Worm (Caenorhabditis elegans) whole organism, late embryonic: Measurements from ENCODE around the gene fbxa-106.

Experiments used
- C08G9.2 ChIP-seq: sonication (generic microtip); optimal IDR thresholded peaks from 2 replicates; lab custom pipeline; 2016; ENCODE audit warnings: mild to moderate bottlenecking, missing genetic modification characterization, moderate library complexity, missing compliant biosample characterization
- F13H6.1 ChIP-seq: sonication (generic microtip); optimal IDR thresholded peaks from 2 replicates; lab custom pipeline; 2016; ENCODE audit warnings: missing genetic modification characterization, missing compliant biosample characterization
- K09A11.1 ChIP-seq: sonication (generic microtip); optimal IDR thresholded peaks from 2 replicates; lab custom pipeline; 2017; ENCODE audit warnings: antibody characterized with exemption, mild to moderate bottlenecking, missing genetic modification characterization, missing compliant biosample characterization; ENCODE audit not compliant: insufficient read depth
- ceh-14 ChIP-seq: sonication (generic microtip); optimal IDR thresholded peaks from 2 replicates; lab custom pipeline; 2016; ENCODE audit warnings: missing genotype, missing genetic modification characterization, missing compliant biosample characterization
- ceh-18 ChIP-seq: sonication (generic microtip); optimal IDR thresholded peaks from 2 replicates; lab custom pipeline; 2016; ENCODE audit warnings: missing genetic modification characterization, missing compliant biosample characterization
- ceh-19 ChIP-seq: fragments of 200-800 bp; sonication (Bioruptor generic); optimal IDR thresholded peaks from 2 replicates; lab custom pipeline; 2018; ENCODE audit warnings: mild to moderate bottlenecking, missing genetic modification characterization, missing compliant biosample characterization
- ceh-2 ChIP-seq: sonication (generic microtip); optimal IDR thresholded peaks from 2 replicates; lab custom pipeline; 2016; ENCODE audit warnings: missing genotype, missing genetic modification characterization, missing compliant biosample characterization
- ceh-30 ChIP-seq: fragments of 150-350 bp; optimal IDR thresholded peaks from 2 replicates; lab custom pipeline; 2014; ENCODE audit warnings: missing biosample characterization, missing genetic modification characterization
- ceh-31 ChIP-seq: sonication (generic microtip); optimal IDR thresholded peaks from 2 replicates; lab custom pipeline; 2016; ENCODE audit warnings: missing genetic modification characterization, missing compliant biosample characterization
- ceh-34 ChIP-seq: sonication (generic microtip); optimal IDR thresholded peaks from 2 replicates; lab custom pipeline; 2016; ENCODE audit warnings: mild to moderate bottlenecking, missing genetic modification characterization, missing compliant biosample characterization
- ceh-45 ChIP-seq: fragments of 200-800 bp; sonication (Bioruptor generic); IDR thresholded peaks from 2 replicates; pipeline ENCODE4 v1.3.6; 2022; ENCODE audit warnings: missing genetic modification reagents, missing genetic modification characterization, missing compliant biosample characterization
- ceh-48 ChIP-seq: sonication (generic microtip); optimal IDR thresholded peaks from 2 replicates; lab custom pipeline; 2016; ENCODE audit warnings: missing genetic modification characterization, inconsistent platforms, missing compliant biosample characterization
- ceh-6 ChIP-seq: fragments of 200-800 bp; sonication (Bioruptor generic); optimal IDR thresholded peaks from 2 replicates; lab custom pipeline; 2018; ENCODE audit warnings: mild to moderate bottlenecking, missing genetic modification characterization, missing compliant biosample characterization
- ceh-9 ChIP-seq: sonication (generic microtip); optimal IDR thresholded peaks from 2 replicates; lab custom pipeline; 2016; ENCODE audit warnings: mild to moderate bottlenecking, missing genetic modification characterization, inconsistent platforms, missing compliant biosample characterization
- dve-1 ChIP-seq: sonication (generic microtip); optimal IDR thresholded peaks from 2 replicates; lab custom pipeline; 2017; ENCODE audit warnings: antibody characterized with exemption, mild to moderate bottlenecking, missing genetic modification characterization, missing compliant biosample characterization
- elt-4 ChIP-seq: sonication (generic microtip); optimal IDR thresholded peaks from 2 replicates; lab custom pipeline; 2016; ENCODE audit warnings: missing genetic modification characterization, missing compliant biosample characterization
- eyg-1 ChIP-seq: sonication (generic microtip); optimal IDR thresholded peaks from 2 replicates; lab custom pipeline; 2016; ENCODE audit warnings: missing genotype, missing genetic modification characterization, missing compliant biosample characterization
- fax-1 ChIP-seq: sonication (generic microtip); optimal IDR thresholded peaks from 2 replicates; lab custom pipeline; 2016; ENCODE audit warnings: missing genotype, missing genetic modification characterization, missing compliant biosample characterization
- fkh-10 ChIP-seq: fragments of 150-350 bp; optimal IDR thresholded peaks from 2 replicates; lab custom pipeline; 2014; ENCODE audit warnings: missing biosample characterization, missing genetic modification reagents, missing genetic modification characterization
- fkh-6 ChIP-seq: sonication (generic microtip); optimal IDR thresholded peaks from 2 replicates; lab custom pipeline; 2016; ENCODE audit warnings: missing genetic modification characterization, missing compliant biosample characterization
- gmeb-2 ChIP-seq: sonication (generic microtip); optimal IDR thresholded peaks from 2 replicates; lab custom pipeline; 2016; ENCODE audit warnings: missing genetic modification characterization, inconsistent platforms, missing compliant biosample characterization
- lin-11 ChIP-seq: fragments of 200-800 bp; sonication (Bioruptor generic); optimal IDR thresholded peaks from 2 replicates; lab custom pipeline; 2018; ENCODE audit warnings: mild to moderate bottlenecking, missing genetic modification characterization, missing compliant biosample characterization
- nfya-1 ChIP-seq: sonication (generic microtip); optimal IDR thresholded peaks from 2 replicates; lab custom pipeline; 2017; ENCODE audit warnings: missing genetic modification characterization, mild to moderate bottlenecking, missing compliant biosample characterization, antibody characterized with exemption, moderate library complexity
- nhr-11 ChIP-seq: fragments of 150-350 bp; optimal IDR thresholded peaks from 2 replicates; lab custom pipeline; 2014; ENCODE audit warnings: missing biosample characterization, missing genetic modification characterization
- npax-4 ChIP-seq: sonication (generic microtip); optimal IDR thresholded peaks from 2 replicates; lab custom pipeline; 2016; ENCODE audit warnings: missing genetic modification characterization, missing compliant biosample characterization
- odd-2 ChIP-seq: sonication (generic microtip); optimal IDR thresholded peaks from 2 replicates; lab custom pipeline; 2017; ENCODE audit warnings: antibody characterized with exemption, mild to moderate bottlenecking, missing genetic modification characterization, missing compliant biosample characterization
- pat-9 ChIP-seq: fragments of 200-800 bp; sonication (Bioruptor generic); optimal IDR thresholded peaks from 2 replicates; lab custom pipeline; 2018; ENCODE audit warnings: mild to moderate bottlenecking, missing genetic modification characterization, moderate library complexity, missing compliant biosample characterization
- pha-2 ChIP-seq: sonication (generic microtip); optimal IDR thresholded peaks from 2 replicates; lab custom pipeline; 2017; ENCODE audit warnings: mild to moderate bottlenecking, missing genetic modification characterization, missing compliant biosample characterization
- pha-4 ChIP-seq: fragments of 150-350 bp; optimal IDR thresholded peaks from 2 replicates; lab custom pipeline; 2018; ENCODE audit warnings: missing biosample characterization, missing genetic modification reagents, missing genetic modification characterization
- pros-1 ChIP-seq: fragments of 150-350 bp; optimal IDR thresholded peaks from 2 replicates; lab custom pipeline; 2014; ENCODE audit warnings: missing biosample characterization, missing genetic modification reagents, missing genetic modification characterization
- ref-2 ChIP-seq: sonication (generic microtip); optimal IDR thresholded peaks from 2 replicates; lab custom pipeline; 2016; ENCODE audit warnings: missing genetic modification characterization, missing compliant biosample characterization
- rnt-1 ChIP-seq: sonication (generic microtip); optimal IDR thresholded peaks from 2 replicates; lab custom pipeline; 2016; ENCODE audit warnings: missing genetic modification characterization, missing compliant biosample characterization
- sdc-2 ChIP-seq: sonication (generic microtip); optimal IDR thresholded peaks from 2 replicates; lab custom pipeline; 2016; ENCODE audit warnings: missing genotype, missing genetic modification characterization, missing compliant biosample characterization
- sox-4 ChIP-seq: sonication (generic microtip); optimal IDR thresholded peaks from 2 replicates; lab custom pipeline; 2017; ENCODE audit warnings: mild to moderate bottlenecking, missing genetic modification characterization, inconsistent platforms, missing compliant biosample characterization
- syd-9 ChIP-seq: sonication (generic microtip); optimal IDR thresholded peaks from 2 replicates; lab custom pipeline; 2016; ENCODE audit warnings: mild to moderate bottlenecking, missing genetic modification characterization, moderate library complexity, missing compliant biosample characterization
- unc-42 ChIP-seq: sonication (generic microtip); optimal IDR thresholded peaks from 2 replicates; lab custom pipeline; 2016; ENCODE audit warnings: missing genotype, missing genetic modification characterization, missing compliant biosample characterization
- unc-55 ChIP-seq: sonication (generic microtip); optimal IDR thresholded peaks from 2 replicates; lab custom pipeline; 2017; ENCODE audit warnings: missing biosample characterization, missing genetic modification reagents, missing genetic modification characterization
- unc-86 ChIP-seq: sonication (generic microtip); optimal IDR thresholded peaks from 2 replicates; lab custom pipeline; 2016; ENCODE audit warnings: missing genetic modification characterization, missing compliant biosample characterization
- ztf-16 ChIP-seq: sonication (generic microtip); optimal IDR thresholded peaks from 2 replicates; lab custom pipeline; 2017; ENCODE audit warnings: missing genetic modification characterization, missing compliant biosample characterization

fbxa-106 gene

DNA sequence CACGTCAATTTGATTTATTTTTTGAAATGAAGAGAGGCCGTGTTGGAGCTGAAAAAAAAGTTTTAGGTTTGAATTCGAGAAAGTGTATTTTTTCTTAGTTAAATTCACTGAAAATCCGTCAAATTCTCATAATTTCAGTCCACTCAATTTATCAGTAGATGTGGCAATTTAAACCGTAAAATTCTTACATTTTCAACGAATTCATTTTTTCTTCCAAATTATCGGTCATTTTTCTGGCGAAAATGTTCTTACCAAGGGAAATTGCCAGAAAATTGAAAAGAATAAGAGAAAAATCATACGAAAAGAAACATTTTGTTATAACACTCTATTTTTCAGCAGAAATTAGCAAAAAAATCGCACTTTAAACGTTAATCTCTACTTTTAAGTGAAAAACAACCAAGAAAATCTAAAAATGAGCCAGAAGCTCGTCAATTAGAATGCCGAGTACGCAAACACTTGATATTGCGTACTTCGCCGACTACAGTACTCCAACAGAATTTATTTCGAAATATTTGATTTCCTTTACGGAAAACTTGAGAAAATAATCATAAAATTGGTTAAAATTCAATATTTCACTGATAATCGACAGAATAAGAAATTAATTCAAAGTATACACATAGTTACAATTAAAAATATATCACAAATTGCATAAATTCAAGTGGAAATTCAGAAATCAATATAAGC is at the start of gene fbxa-106:
Gene fbxa-106, minus strand, starts transcription at position 51 of the 684 bp plus-strand sequence.
- TF ChIP-seq pros-1 = no peak
- no peak for TF ChIP-seq syd-9 (tag; lab: Kevin White, UChicago)
- no peak for TF ChIP-seq ceh-48 (tag; lab: Kevin White, UChicago)
- TF ChIP-seq nhr-11 (tag; lab: Kevin White, UChicago) = no peak
- TF ChIP-seq ceh-18 = no peak
- TF ChIP-seq rnt-1 = no peak
- no peak for TF ChIP-seq unc-55 (GFP tag; lab: Kevin White, UChicago)
- no peak for TF ChIP-seq ceh-45 (GFP tag; lab: Robert Waterston, UW)
- no peak for TF ChIP-seq ceh-19
- no peak for TF ChIP-seq lin-11
- no peak for TF ChIP-seq ceh-9
- TF ChIP-seq ceh-31 = no peak
- TF ChIP-seq C08G9.2 (tag; lab: Kevin White, UChicago) = no peak
- no peak for TF ChIP-seq ceh-6 (GFP tag; lab: Kevin White, UChicago)
- TF ChIP-seq sox-4 (tag; lab: Kevin White, UChicago) = no peak
- TF ChIP-seq K09A11.1 (tag; lab: Kevin White, UChicago) = no peak
- no peak for TF ChIP-seq fkh-10 (GFP tag; lab: Kevin White, UChicago)

DNA sequence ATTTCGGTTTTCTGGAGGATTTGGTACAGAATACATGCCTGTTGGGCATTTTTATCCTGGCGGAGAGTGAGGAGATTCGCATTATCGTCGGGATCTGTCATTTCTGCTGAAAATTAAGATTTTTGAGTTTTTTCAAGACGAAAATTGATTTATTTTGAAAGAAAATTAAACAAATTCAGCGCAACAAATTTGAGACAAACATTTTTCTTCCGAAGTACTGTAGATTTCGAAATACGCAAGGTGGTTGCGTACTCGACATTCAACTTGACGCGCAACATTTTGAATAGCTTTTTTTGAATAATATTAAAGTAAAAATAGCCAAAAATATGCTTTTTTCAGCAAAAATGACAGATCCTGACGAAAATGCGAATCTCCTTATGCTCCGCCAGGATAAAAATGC is 49.4 kb upstream of the fbxa-106 start, which contains the start of gene Y37H2A.7:
Gene Y37H2A.7, minus strand, starts transcription at position 101 of the 400 bp plus-strand sequence.
- TF ChIP-seq pha-4 (no peak), odd-2 (tag; lab: Kevin White, UChicago) (no peak), sox-4 (tag; lab: Kevin White, UChicago) (no peak), C08G9.2 (tag; lab: Kevin White, UChicago) (no peak), npax-4 (tag; lab: Kevin White, UChicago) (no peak), syd-9 (tag; lab: Kevin White, UChicago) (no peak), ztf-16 (tag; lab: Kevin White, UChicago) (no peak), ceh-2 (tag; lab: Kevin White, UChicago) (no peak), ref-2 (tag; lab: Kevin White, UChicago) (no peak), gmeb-2 (tag; lab: Kevin White, UChicago) (no peak), pha-2 (tag; lab: Kevin White, UChicago) (no peak)

DNA sequence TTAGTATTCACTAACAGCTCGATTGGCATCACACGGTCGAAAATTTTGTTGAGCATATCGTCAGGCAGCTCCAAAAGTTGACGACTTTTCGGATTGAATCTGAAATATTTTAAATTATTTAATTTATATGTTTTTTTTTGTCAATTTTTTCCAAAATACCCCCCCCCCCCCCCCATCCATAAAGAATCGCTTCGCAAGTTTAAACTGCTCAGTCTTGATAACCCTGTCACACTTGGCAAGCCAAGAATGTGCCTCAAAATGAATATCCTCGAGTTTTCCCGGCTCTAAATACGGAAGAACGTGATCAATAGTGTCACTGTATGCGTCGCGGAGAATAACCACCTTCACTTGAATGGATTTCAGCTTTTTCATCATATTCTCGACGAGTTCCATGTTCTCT is 48.2 kb upstream of the fbxa-106 start, which contains the start of gene Y37H2A.18:
Gene Y37H2A.18, minus strand, starts transcription at position 101 of the 400 bp plus-strand sequence.
- no peak for TF ChIP-seq fax-1 (tag; lab: Kevin White, UChicago)
- TF ChIP-seq syd-9 (tag; lab: Kevin White, UChicago) = no peak
- no peak for TF ChIP-seq ceh-14 (tag; lab: Kevin White, UChicago)
- no peak for TF ChIP-seq dve-1 (tag; lab: Kevin White, UChicago)
- TF ChIP-seq sdc-2 = no peak
- TF ChIP-seq fkh-6 (tag; lab: Kevin White, UChicago) = no peak
- TF ChIP-seq ceh-9 = no peak
- no peak for TF ChIP-seq ztf-16 (tag; lab: Kevin White, UChicago)
- no peak for TF ChIP-seq ceh-2 (tag; lab: Kevin White, UChicago)
- TF ChIP-seq pat-9 (tag; lab: Kevin White, UChicago) = no peak
- TF ChIP-seq ceh-30 (tag; lab: Kevin White, UChicago) = no peak
- no peak for TF ChIP-seq F13H6.1 (tag; lab: Kevin White, UChicago)
- TF ChIP-seq K09A11.1 (tag; lab: Kevin White, UChicago) = no peak
- no peak for TF ChIP-seq nfya-1 (tag; lab: Kevin White, UChicago)
- no peak for TF ChIP-seq ceh-34 (tag; lab: Kevin White, UChicago)
- no peak for TF ChIP-seq unc-86 (tag; lab: Kevin White, UChicago)
- TF ChIP-seq elt-4 = no peak
- no peak for TF ChIP-seq ceh-6 (GFP tag; lab: Kevin White, UChicago)
- no peak for TF ChIP-seq unc-42
- TF ChIP-seq eyg-1 (tag; lab: Kevin White, UChicago) = no peak
